Worm (Caenorhabditis elegans): ENCODE results near the gene srh-68.
"Not testable (repeated sequence)": the region's sequence is repeated elsewhere in the genome, so short reads cannot be mapped to it uniquely, and the experiment has no call there.

ce11 chrII:12541670-12542080 is 34.5 kb downstream of the srh-68 start:
- not testable (repeated sequence) for TF ChIP-seq fos-1 (tag; optimal IDR thresholded peaks at IDR 0.05); elt-3 (tag; optimal IDR thresholded peaks at IDR 0.05); pag-3 (tag; optimal IDR thresholded peaks at IDR 0.05; ENCODE audit: borderline replicate concordance, insufficient read depth); fkh-10 (GFP tag; optimal IDR thresholded peaks at IDR 0.05); zip-4 (GFP tag; optimal IDR thresholded peaks at IDR 0.05); unc-86 (tag; optimal IDR thresholded peaks at IDR 0.05); lsy-2 (tag; optimal IDR thresholded peaks at IDR 0.05); nhr-77 (tag; optimal IDR thresholded peaks at IDR 0.05); aly-2 (tag; optimal IDR thresholded peaks at IDR 0.05)
